Worm (Caenorhabditis elegans) whole organism, young adult: Measurements from ENCODE around the gene math-42.

Source experiments
- F10E7.11 ChIP-seq: sonication (generic microtip); optimal IDR thresholded peaks from 2 replicates; lab custom pipeline; 2017; ENCODE audit warnings: mild to moderate bottlenecking, missing genetic modification characterization, moderate library complexity, missing compliant biosample characterization
- F22D6.2 ChIP-seq: sonication (generic microtip); optimal IDR thresholded peaks from 2 replicates; lab custom pipeline; 2016; ENCODE audit warnings: mild to moderate bottlenecking, missing genetic modification characterization, missing compliant biosample characterization
- F37B4.10 ChIP-seq: fragments of 200-800 bp; sonication (Bioruptor generic); IDR thresholded peaks from 2 replicates; pipeline ENCODE4 v1.3.6; 2022; ENCODE audit warnings: missing genetic modification characterization, missing compliant biosample characterization
- F39B2.1 ChIP-seq: fragments of 200-800 bp; sonication (Bioruptor generic); IDR thresholded peaks from 2 replicates; pipeline ENCODE4 v1.3.6; 2022; ENCODE audit warnings: missing genetic modification reagents, missing genetic modification characterization, missing compliant biosample characterization
- T07F8.4 ChIP-seq: sonication (generic microtip); optimal IDR thresholded peaks from 2 replicates; lab custom pipeline; 2016; ENCODE audit warnings: mild to moderate bottlenecking, missing genetic modification characterization, moderate library complexity, missing compliant biosample characterization
- T26A5.8 ChIP-seq: sonication (generic microtip); optimal IDR thresholded peaks from 2 replicates; lab custom pipeline; 2016; ENCODE audit warnings: missing genetic modification characterization, missing compliant biosample characterization
- Y56A3A.18 ChIP-seq: fragments of 200-800 bp; sonication (Bioruptor generic); IDR thresholded peaks from 2 replicates; pipeline ENCODE4 v1.3.6; 2022; ENCODE audit warnings: missing genetic modification reagents, missing genetic modification characterization, missing compliant biosample characterization
- Y79H2A.3 ChIP-seq: fragments of 200-800 bp; sonication (Bioruptor generic); conservative IDR thresholded peaks from 2 replicates; pipeline ENCODE4 v1.3.6; 2022; ENCODE audit warnings: missing genetic modification reagents, missing genetic modification characterization, missing compliant biosample characterization
- akir-1 ChIP-seq: fragments of 200-800 bp; sonication (Bioruptor generic); optimal IDR thresholded peaks from 2 replicates; lab custom pipeline; 2018; ENCODE audit warnings: mild to moderate bottlenecking, missing genetic modification characterization, moderate library complexity, missing compliant biosample characterization
- bed-1 ChIP-seq: fragments of 200-800 bp; sonication (Bioruptor generic); IDR thresholded peaks from 2 replicates; pipeline ENCODE4 v1.3.6; 2022; ENCODE audit warnings: missing genetic modification reagents, missing genetic modification characterization, missing compliant biosample characterization
- ceh-27 ChIP-seq: fragments of 200-800 bp; sonication (Bioruptor generic); optimal IDR thresholded peaks from 2 replicates; lab custom pipeline; 2018; ENCODE audit warnings: mild to moderate bottlenecking, missing genetic modification characterization, moderate library complexity, missing compliant biosample characterization
- ceh-40 ChIP-seq: fragments of 200-800 bp; sonication (Bioruptor generic); IDR thresholded peaks from 2 replicates; pipeline ENCODE4 v1.3.6; 2022; ENCODE audit warnings: missing genetic modification characterization, missing compliant biosample characterization
- ceh-91 ChIP-seq: fragments of 200-800 bp; sonication (Bioruptor generic); IDR thresholded peaks from 2 replicates; pipeline ENCODE4 v1.3.6; 2022; ENCODE audit warnings: missing genetic modification reagents, missing genetic modification characterization, missing compliant biosample characterization
- chd-7 ChIP-seq: sonication (generic microtip); optimal IDR thresholded peaks from 2 replicates; lab custom pipeline; 2016; ENCODE audit warnings: mild to moderate bottlenecking, missing genetic modification characterization, moderate library complexity, missing compliant biosample characterization
- die-1 ChIP-seq: sonication (generic microtip); optimal IDR thresholded peaks from 2 replicates; lab custom pipeline; 2016; ENCODE audit warnings: missing genotype, mild to moderate bottlenecking, missing genetic modification characterization, missing compliant biosample characterization
- efl-1 ChIP-seq: fragments of 150-350 bp; optimal IDR thresholded peaks from 2 replicates; lab custom pipeline; 2014; ENCODE audit warnings: missing biosample characterization, missing genetic modification reagents, missing genetic modification characterization
- ets-4 ChIP-seq: fragments of 200-800 bp; sonication (Bioruptor generic); optimal IDR thresholded peaks from 2 replicates; lab custom pipeline; 2018; ENCODE audit warnings: mild to moderate bottlenecking, missing genetic modification characterization, missing compliant biosample characterization
- let-607 ChIP-seq, 2 experiments: fragments of 200-800 bp in 1 of 2; sonication (Bioruptor generic) in 1 of 2; sonication (generic microtip) in 1 of 2; optimal IDR thresholded peaks; 2 replicates each; lab custom pipeline; 2016 to 2018; ENCODE audit warnings: mild to moderate bottlenecking in 2 of 2, missing compliant biosample characterization in 2 of 2, missing genetic modification characterization in 2 of 2, moderate library complexity in 2 of 2, missing genotype in 1 of 2
- madf-3 ChIP-seq: fragments of 200-800 bp; sonication (Bioruptor generic); IDR thresholded peaks from 2 replicates; pipeline ENCODE4 v1.3.6; 2022; ENCODE audit warnings: missing genetic modification reagents, missing genetic modification characterization, missing compliant biosample characterization
- madf-8 ChIP-seq: fragments of 200-800 bp; sonication (Bioruptor generic); conservative IDR thresholded peaks from 2 replicates; pipeline ENCODE4 v1.3.6; 2022; ENCODE audit warnings: missing genetic modification reagents, missing genetic modification characterization, missing compliant biosample characterization
- mxl-1 ChIP-seq: sonication (generic microtip); optimal IDR thresholded peaks from 2 replicates; lab custom pipeline; 2016; ENCODE audit warnings: missing genetic modification characterization, missing compliant biosample characterization
- nfya-1 ChIP-seq: sonication (generic microtip); optimal IDR thresholded peaks from 2 replicates; lab custom pipeline; 2017; ENCODE audit warnings: antibody characterized with exemption, missing compliant biosample characterization, missing genetic modification characterization, borderline replicate concordance; ENCODE audit not compliant: insufficient read depth
- pha-4 ChIP-seq: fragments of 150-350 bp; sonication (generic microtip); optimal IDR thresholded peaks from 2 replicates; lab custom pipeline; 2014; ENCODE audit warnings: missing biosample characterization, missing genetic modification reagents, missing genetic modification characterization
- rec-8 ChIP-seq, 2 experiments: sonication (generic microtip); optimal IDR thresholded peaks; 2 replicates each; lab custom pipeline; 2016; ENCODE audit warnings: mild to moderate bottlenecking in 2 of 2, missing genetic modification characterization in 2 of 2, missing genetic modification reagents in 2 of 2, missing genotype in 2 of 2, missing biosample characterization in 1 of 2, missing compliant biosample characterization in 1 of 2, moderate library complexity in 1 of 2
- sdz-38 ChIP-seq: sonication (generic microtip); optimal IDR thresholded peaks from 2 replicates; lab custom pipeline; 2016; ENCODE audit warnings: missing genotype, missing genetic modification characterization, missing compliant biosample characterization
- tbp1 ChIP-seq: fragments of 200-800 bp; sonication (Bioruptor generic); optimal IDR thresholded peaks from 2 replicates; lab custom pipeline; 2018; ENCODE audit warnings: mild to moderate bottlenecking, missing genetic modification characterization, missing compliant biosample characterization
- unc-130 ChIP-seq: sonication (generic microtip); optimal IDR thresholded peaks from 2 replicates; lab custom pipeline; 2016; ENCODE audit warnings: missing genetic modification reagents, missing genetic modification characterization, missing compliant biosample characterization
- unc-62 ChIP-seq: fragments of 150-350 bp; optimal IDR thresholded peaks from 2 replicates; lab custom pipeline; 2014; ENCODE audit warnings: missing biosample characterization, missing genetic modification reagents, missing genetic modification characterization
- ztf-22 ChIP-seq: fragments of 200-800 bp; sonication (Bioruptor generic); optimal IDR thresholded peaks from 2 replicates; lab custom pipeline; 2018; ENCODE audit warnings: mild to moderate bottlenecking, missing genetic modification characterization, moderate library complexity, missing compliant biosample characterization
- ztf-26 ChIP-seq: sonication (generic microtip); optimal IDR thresholded peaks from 2 replicates; lab custom pipeline; 2017; ENCODE audit warnings: missing genetic modification characterization, missing compliant biosample characterization

math-42 gene

DNA sequence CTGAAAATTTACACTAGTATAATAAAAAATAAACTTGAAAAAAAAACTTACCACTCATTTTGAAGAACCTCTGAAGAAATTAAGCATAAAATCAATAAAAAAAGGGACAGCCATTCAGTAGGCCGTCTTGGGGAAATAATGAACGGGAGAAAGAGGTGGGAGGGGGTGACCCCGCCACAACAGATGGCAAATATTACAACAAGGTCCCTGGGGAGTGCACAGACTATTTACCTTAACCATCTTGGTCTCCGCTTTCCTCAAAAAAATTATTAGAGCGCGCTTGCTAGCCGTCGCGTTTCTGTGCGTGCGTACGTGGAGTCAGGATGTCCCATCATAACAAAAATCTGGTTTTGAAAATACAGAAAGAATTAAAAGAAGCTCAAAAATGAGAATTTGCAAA lies 7.8 kb upstream of the math-42 start, which contains the start of gene T16A1.10:
Gene T16A1.10, minus strand, starts transcription at position 123 of the 400 bp plus-strand sequence.
- no peak for TF ChIP-seq chd-7 (tag; lab: Kevin White, UChicago)
- no peak for TF ChIP-seq ceh-27 (GFP tag; lab: Kevin White, UChicago)
- no peak for TF ChIP-seq pha-4
- no peak for TF ChIP-seq nfya-1 (tag; lab: Kevin White, UChicago)

DNA sequence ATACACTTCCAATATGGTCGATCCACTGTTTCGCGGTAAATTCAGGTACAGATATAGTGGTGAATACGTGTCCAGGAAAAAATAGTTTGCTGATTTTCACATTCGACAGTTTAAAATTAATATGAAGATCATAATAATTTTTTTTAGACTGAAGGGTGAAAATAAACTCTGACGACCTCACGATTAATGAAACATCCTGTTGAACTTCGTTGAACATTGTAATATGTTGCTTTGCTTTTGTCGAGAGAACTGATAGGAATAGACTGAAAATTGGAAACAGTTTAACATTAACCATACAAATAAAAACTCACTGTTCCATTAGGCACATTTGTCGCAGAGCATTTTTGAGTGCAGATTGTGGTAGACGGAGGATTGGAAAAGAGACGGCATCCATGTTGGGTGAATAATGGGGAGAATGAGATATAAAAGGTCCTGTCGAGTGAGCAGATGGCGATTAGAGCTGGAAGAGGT lies 6.2 kb upstream of the math-42 start, which contains the start of gene fbxb-37:
Gene fbxb-37, minus strand, starts transcription at position 421 of the 471 bp plus-strand sequence.
- TF ChIP-seq ceh-40 (GFP tag; lab: Robert Waterston, UW): no peak
- TF ChIP-seq akir-1 (GFP tag; lab: Kevin White, UChicago): no peak
- TF ChIP-seq mxl-1: no peak
- TF ChIP-seq Y56A3A.18 (GFP tag; lab: Robert Waterston, UW): no peak
- TF ChIP-seq rec-8 (tag; optimal IDR thresholded peaks at IDR 0.05; lab: Kevin White, UChicago): no peak
- no peak for TF ChIP-seq F10E7.11 (tag; lab: Kevin White, UChicago)
- TF ChIP-seq ceh-91 (GFP tag; lab: Robert Waterston, UW): no peak
- TF ChIP-seq F39B2.1 (GFP tag; lab: Robert Waterston, UW): no peak
- TF ChIP-seq madf-3: no peak
- TF ChIP-seq unc-130 (GFP tag; lab: Kevin White, UChicago): no peak
- no peak for TF ChIP-seq die-1 (tag; lab: Kevin White, UChicago)
- no peak for TF ChIP-seq tbp1 (GFP tag; lab: Kevin White, UChicago)
- TF ChIP-seq ets-4 (GFP tag; lab: Kevin White, UChicago): no peak
- TF ChIP-seq, all 124 proteins: peak for 0

DNA sequence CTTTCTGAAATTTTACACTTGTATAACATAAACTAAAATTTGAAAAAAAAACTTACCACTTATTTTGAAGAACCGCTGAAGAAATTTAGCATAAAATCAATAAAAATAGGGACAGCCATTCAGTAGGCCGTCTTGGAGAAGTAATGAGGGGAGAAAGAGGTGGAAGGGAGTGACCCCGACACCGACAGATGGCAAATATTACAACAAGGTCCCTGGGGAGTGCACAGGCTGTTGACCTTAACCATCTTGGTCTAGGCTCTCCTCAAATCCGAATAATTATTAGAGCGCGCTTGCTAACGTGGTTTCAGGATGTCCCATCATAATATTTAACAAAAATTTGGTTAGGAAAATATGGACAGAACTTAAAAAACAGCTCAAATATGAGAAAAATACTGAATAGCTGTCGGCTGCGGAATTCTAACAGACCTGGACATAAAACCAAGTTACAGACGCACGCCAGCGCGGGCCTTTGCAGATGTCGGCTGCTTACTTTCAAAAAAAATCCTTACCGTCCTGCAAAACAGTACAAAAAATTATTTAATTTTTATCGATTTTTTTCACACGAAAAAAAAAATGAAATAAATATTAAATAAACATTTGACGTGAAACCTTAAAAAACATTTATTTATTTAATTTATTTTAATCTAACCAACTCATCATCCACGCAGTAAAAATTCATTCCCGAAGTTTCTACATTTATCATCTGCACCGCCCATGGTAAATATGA lies 4.6 kb upstream of the math-42 start, which contains the start of gene T16A1.2:
Gene T16A1.2, plus strand, starts transcription at position 677 of the 727 bp plus-strand sequence.
- TF ChIP-seq F22D6.2 (no peak), F10E7.11 (tag; lab: Kevin White, UChicago) (no peak), unc-62 (GFP tag; lab: Kevin White, UChicago) (no peak), ztf-22 (GFP tag; lab: Kevin White, UChicago) (no peak), Y79H2A.3 (GFP tag; lab: Robert Waterston, UW) (no peak), bed-1 (GFP tag; lab: Robert Waterston, UW) (no peak), let-607 (tag; optimal IDR thresholded peaks at IDR 0.05; lab: Kevin White, UChicago) (no peak), nfya-1 (tag; lab: Kevin White, UChicago) (no peak), F37B4.10 (GFP tag; lab: Robert Waterston, UW) (no peak), efl-1 (no peak), T07F8.4 (tag; lab: Kevin White, UChicago) (no peak), sdz-38 (tag; lab: Kevin White, UChicago) (no peak), madf-8 (GFP tag; lab: Robert Waterston, UW) (no peak), T26A5.8 (tag; lab: Kevin White, UChicago) (no peak)
- TF ChIP-seq, all 124 proteins: peak for 0

DNA sequence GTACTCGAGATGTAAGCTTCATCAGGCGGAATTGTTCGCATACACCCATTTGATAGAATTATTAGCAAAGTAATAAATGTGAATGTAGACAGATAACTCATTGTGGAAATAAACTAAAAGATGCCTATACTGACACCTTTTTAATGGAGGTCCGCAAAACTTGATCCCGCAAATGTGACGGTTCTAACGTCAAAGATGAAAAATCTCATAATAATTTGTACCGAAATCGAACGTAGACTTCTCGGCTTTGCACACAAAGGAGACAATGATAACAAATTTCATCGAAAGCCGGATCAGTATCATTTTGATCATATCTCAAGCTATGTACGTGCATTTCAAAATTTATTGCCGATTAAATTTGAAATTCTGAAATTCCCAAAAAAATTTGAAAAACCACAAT lies 8.6 kb downstream of the math-42 start, which contains the start of gene R52.4:
Gene R52.4, minus strand, starts transcription at position 101 of the 400 bp plus-strand sequence.
- TF ChIP-seq ztf-26 (tag; lab: Kevin White, UChicago) (no peak), ceh-40 (GFP tag; lab: Robert Waterston, UW) (no peak), ceh-27 (GFP tag; lab: Kevin White, UChicago) (no peak)
